Fruit fly (Drosophila melanogaster): ENCODE results near the gene MTPAP.

- TF ChIP-seq Gug (GFP tag; IDR thresholded peaks at IDR 0.05) (no peak), CG10669 (GFP tag; optimal IDR thresholded peaks at IDR 0.05) (no peak), Sox102F (GFP tag; optimal IDR thresholded peaks at IDR 0.05) (no peak), cyc (GFP tag; optimal IDR thresholded peaks at IDR 0.05) (no peak), pdm3 (GFP tag; optimal IDR thresholded peaks at IDR 0.05) (no peak), CG6163 (GFP tag; IDR thresholded peaks at IDR 0.05) (no peak), net (GFP tag; optimal IDR thresholded peaks at IDR 0.05) (no peak), CG11902 (GFP tag; optimal IDR thresholded peaks at IDR 0.05) (no peak), esn (GFP tag; optimal IDR thresholded peaks at IDR 0.05) (no peak), dac (GFP tag; optimal IDR thresholded peaks at IDR 0.05) (no peak), lz (GFP tag; optimal IDR thresholded peaks at IDR 0.05) (no peak)
These were observed 33.3 kb upstream of the MTPAP start for dm6 chrX:1382489-1382888.
